Worm (Caenorhabditis elegans) whole organism, L4 larva: ENCODE measurements around the gene Y71H2AM.25.

Experiments
- ama-1 ChIP-seq: fragments of 150-350 bp; optimal IDR thresholded peaks from 2 replicates; lab custom pipeline; 2014; ENCODE audit warnings: inconsistent platforms, mixed read lengths
- ceh-82 ChIP-seq: sonication (generic microtip); optimal IDR thresholded peaks from 2 replicates; lab custom pipeline; 2017; ENCODE audit warnings: missing biosample characterization, missing genetic modification characterization
- lsy-2 ChIP-seq, 2 experiments: fragments of 150-350 bp in 1 of 2; sonication (generic microtip) in 1 of 2; optimal IDR thresholded peaks; 2 replicates each; lab custom pipeline; 2014 to 2017; ENCODE audit warnings: missing biosample characterization in 2 of 2, missing genetic modification characterization in 2 of 2
- mep-1 ChIP-seq: fragments of 150-350 bp; sonication (generic microtip); optimal IDR thresholded peaks from 3 replicates; lab custom pipeline; 2014; ENCODE audit warnings: missing biosample characterization, missing genetic modification characterization
- pqm-1 ChIP-seq: sonication (generic microtip); optimal IDR thresholded peaks from 2 replicates; lab custom pipeline; 2017; ENCODE audit warnings: missing biosample characterization, missing genetic modification characterization
- unc-62 ChIP-seq, 3 experiments: fragments of 150-350 bp in 1 of 3; sonication (generic microtip); optimal IDR thresholded peaks in 2 of 3; peaks in 1 of 3; 1 replicate in 1 of 3; 2 replicates in 2 of 3; lab custom pipeline; 2014 to 2017; ENCODE audit warnings: missing biosample characterization in 3 of 3, missing genetic modification characterization in 3 of 3, missing genetic modification reagents in 3 of 3, missing genotype in 1 of 3
- zag-1 ChIP-seq: fragments of 150-350 bp; optimal IDR thresholded peaks from 2 replicates; lab custom pipeline; 2014; ENCODE audit warnings: missing biosample characterization, missing genetic modification characterization
- ztf-7 ChIP-seq: fragments of 150-350 bp; optimal IDR thresholded peaks from 2 replicates; lab custom pipeline; 2014; ENCODE audit warnings: missing biosample characterization, missing genetic modification characterization

DNA sequence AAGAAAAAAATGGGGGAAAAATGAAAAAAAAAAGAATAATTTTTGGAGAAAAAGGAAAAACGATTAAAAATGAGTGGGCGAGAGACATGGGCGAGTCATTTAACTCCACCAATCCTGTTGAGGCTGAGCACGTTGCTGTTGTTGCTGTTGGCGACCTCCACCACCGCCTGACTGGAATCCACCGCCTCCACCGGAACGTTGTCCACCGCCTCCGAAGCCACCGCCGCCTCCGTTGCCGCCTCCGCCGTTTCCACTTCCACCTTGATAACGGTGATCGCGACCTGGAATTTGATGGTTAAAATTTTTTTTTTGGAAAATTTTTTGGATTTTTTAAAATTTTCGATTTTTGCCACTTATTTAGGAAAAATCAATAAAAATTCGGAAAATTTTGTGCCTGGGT, 31.5 kb upstream of the Y71H2AM.25 start:
- TF ChIP-seq ama-1 (lab: Kevin White, UChicago) (no peak), pqm-1 (tag; lab: Kevin White, UChicago) (no peak), mep-1 (no peak), ceh-82 (tag; lab: Kevin White, UChicago) (no peak), zag-1 (tag; lab: Kevin White, UChicago) (no peak), unc-62 (GFP tag; optimal IDR thresholded peaks at IDR 0.05 in 1 of 2; lab: Kevin White, UChicago) (no peak), unc-62 (tag; optimal IDR thresholded peaks at IDR 0.05; lab: Kevin White, UChicago) (no peak), ztf-7 (tag; lab: Kevin White, UChicago) (no peak), lsy-2 (tag; optimal IDR thresholded peaks at IDR 0.05; lab: Kevin White, UChicago) (no peak)
